Worm (Caenorhabditis elegans) whole organism, early embryonic: Measurements from ENCODE around the gene W10G11.1.

Experiments
- B0310.2 ChIP-seq: sonication (generic microtip); optimal IDR thresholded peaks from 2 replicates; lab custom pipeline; 2016; ENCODE audit warnings: mild to moderate bottlenecking, missing genetic modification characterization, missing compliant biosample characterization
- F13C5.2 ChIP-seq: sonication (generic microtip); optimal IDR thresholded peaks from 2 replicates; lab custom pipeline; 2017; ENCODE audit warnings: mild to moderate bottlenecking, missing genetic modification characterization, inconsistent platforms, missing compliant biosample characterization
- aly-1 ChIP-seq: sonication (generic microtip); optimal IDR thresholded peaks from 2 replicates; lab custom pipeline; 2016; ENCODE audit warnings: missing genetic modification characterization, missing compliant biosample characterization
- ama-1 ChIP-seq: fragments of 150-350 bp; optimal IDR thresholded peaks from 2 replicates; lab custom pipeline; 2014
- ceh-13 ChIP-seq: fragments of 200-800 bp; sonication (Bioruptor generic); optimal IDR thresholded peaks from 2 replicates; lab custom pipeline; 2018; ENCODE audit warnings: mild to moderate bottlenecking, missing genetic modification characterization, missing compliant biosample characterization
- ceh-36 ChIP-seq: sonication (generic microtip); optimal IDR thresholded peaks from 2 replicates; lab custom pipeline; 2016; ENCODE audit warnings: missing genetic modification characterization, inconsistent platforms, missing compliant biosample characterization
- ets-7 ChIP-seq: sonication (generic microtip); optimal IDR thresholded peaks from 2 replicates; lab custom pipeline; 2016; ENCODE audit warnings: missing genotype, missing genetic modification characterization, missing compliant biosample characterization
- flt-1 ChIP-seq: fragments of 200-800 bp; sonication (Bioruptor generic); IDR thresholded peaks from 2 replicates; pipeline ENCODE4 v1.3.6; 2022; ENCODE audit warnings: missing genetic modification characterization, missing compliant biosample characterization
- hmbx-1 ChIP-seq: sonication (generic microtip); optimal IDR thresholded peaks from 2 replicates; lab custom pipeline; 2016; ENCODE audit warnings: mild to moderate bottlenecking, missing genetic modification characterization, missing compliant biosample characterization
- hmg-4 ChIP-seq: fragments of 200-800 bp; sonication (Bioruptor generic); optimal IDR thresholded peaks from 2 replicates; lab custom pipeline; 2018; ENCODE audit warnings: mild to moderate bottlenecking, missing genetic modification characterization, missing compliant biosample characterization
- hnd-1 ChIP-seq: sonication (generic microtip); optimal IDR thresholded peaks from 2 replicates; lab custom pipeline; 2016; ENCODE audit warnings: missing genetic modification characterization, missing compliant biosample characterization
- pes-1 ChIP-seq: fragments of 200-800 bp; sonication (Bioruptor generic); IDR thresholded peaks from 2 replicates; pipeline ENCODE4 v1.3.6; 2022; ENCODE audit warnings: missing genetic modification reagents, missing genetic modification characterization, missing compliant biosample characterization
- scrt-1 ChIP-seq: fragments of 200-800 bp; sonication (Bioruptor generic); IDR thresholded peaks from 2 replicates; pipeline ENCODE4 v1.3.6; 2022; ENCODE audit warnings: missing genetic modification characterization, missing compliant biosample characterization
- sea-1 ChIP-seq: fragments of 200-800 bp; sonication (Bioruptor generic); conservative IDR thresholded peaks from 2 replicates; pipeline ENCODE4 v1.3.6; 2022; ENCODE audit warnings: missing genetic modification characterization, missing compliant biosample characterization
- tbx-11 ChIP-seq: fragments of 200-800 bp; sonication (Bioruptor generic); IDR thresholded peaks from 2 replicates; pipeline ENCODE4 v1.3.6; 2022; ENCODE audit warnings: missing genetic modification characterization, missing compliant biosample characterization
- tbx-37 ChIP-seq: fragments of 200-800 bp; sonication (Bioruptor generic); conservative IDR thresholded peaks from 2 replicates; pipeline ENCODE4 v1.3.6; 2022; ENCODE audit warnings: missing genetic modification reagents, missing genetic modification characterization, missing compliant biosample characterization
- tra-4 ChIP-seq: sonication (generic microtip); optimal IDR thresholded peaks from 2 replicates; lab custom pipeline; 2017; ENCODE audit warnings: missing genetic modification characterization, missing compliant biosample characterization

Gene W10G11.1

ce11 chrII:3578121-3578520 lies 17.6 kb upstream of the W10G11.1 start, which contains the start of gene clec-133:
Gene clec-133, plus strand, starts transcription at chrII:3578421.
- TF ChIP-seq sea-1 (no peak), aly-1 (tag; lab: Kevin White, UChicago) (no peak), hmg-4 (GFP tag; lab: Kevin White, UChicago) (no peak), ama-1 (lab: Kevin White, UChicago) (no peak), flt-1 (GFP tag; lab: Robert Waterston, UW) (no peak), tra-4 (tag; lab: Kevin White, UChicago) (no peak)

DNA sequence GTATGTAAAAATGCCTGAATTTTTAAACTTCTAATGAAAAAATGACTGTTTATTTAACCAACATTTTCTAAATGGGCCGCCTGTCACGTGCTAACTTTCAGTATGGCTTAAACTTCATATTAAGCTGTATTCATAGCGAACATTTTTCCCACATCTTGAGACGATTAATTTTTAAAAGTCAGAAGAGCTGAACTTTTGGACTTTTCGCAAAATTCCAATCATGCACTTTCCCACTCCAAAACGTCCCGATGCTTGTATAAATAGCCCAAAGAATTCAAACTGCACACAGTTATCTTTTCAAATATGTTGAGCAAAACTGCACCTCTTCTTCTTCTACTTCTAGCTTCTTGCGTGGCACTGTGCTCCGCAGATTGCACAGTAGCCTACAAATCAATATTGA lies 16.2 kb upstream of the W10G11.1 start, which contains the start of gene clec-132:
clec-132 (plus strand) TSS at position 301 of the 400 bp plus-strand sequence.
- TF ChIP-seq aly-1 (tag; lab: Kevin White, UChicago), result no peak
- no peak for TF ChIP-seq hmg-4 (GFP tag; lab: Kevin White, UChicago)
- no peak for TF ChIP-seq ama-1 (lab: Kevin White, UChicago)
- no peak for TF ChIP-seq ets-7 (tag; lab: Kevin White, UChicago)
- TF ChIP-seq hnd-1 (tag; lab: Kevin White, UChicago), result no peak
- no peak for TF ChIP-seq tbx-37 (GFP tag; lab: Robert Waterston, UW)
- TF ChIP-seq hmbx-1 (tag; lab: Kevin White, UChicago), result no peak
- TF ChIP-seq scrt-1 (GFP tag; lab: Robert Waterston, UW), result no peak
- no peak for TF ChIP-seq flt-1 (GFP tag; lab: Robert Waterston, UW)
- no peak for TF ChIP-seq F13C5.2 (tag; lab: Kevin White, UChicago)
- TF ChIP-seq B0310.2, result no peak
- TF ChIP-seq sea-1, result no peak
- TF ChIP-seq pes-1, result no peak
- TF ChIP-seq tbx-11 (GFP tag; lab: Robert Waterston, UW), result no peak
- no peak for TF ChIP-seq ceh-36 (tag; lab: Kevin White, UChicago)
- no peak for TF ChIP-seq tra-4 (tag; lab: Kevin White, UChicago)

ce11 chrII:3573255-3573654 lies 12.8 kb upstream of the W10G11.1 start, which contains the start of gene clec-130:
Gene clec-130, plus strand, starts transcription at chrII:3573555.
- TF ChIP-seq ama-1 (lab: Kevin White, UChicago) (no peak), pes-1 (no peak), ceh-13 (no peak), scrt-1 (GFP tag; lab: Robert Waterston, UW) (no peak), tbx-11 (GFP tag; lab: Robert Waterston, UW) (no peak), B0310.2 (no peak), sea-1 (no peak), flt-1 (GFP tag; lab: Robert Waterston, UW) (no peak), aly-1 (tag; lab: Kevin White, UChicago) (no peak), hmbx-1 (tag; lab: Kevin White, UChicago) (no peak), F13C5.2 (tag; lab: Kevin White, UChicago) (no peak), hnd-1 (tag; lab: Kevin White, UChicago) (no peak)

- TF ChIP-seq tbx-37 (GFP tag; lab: Robert Waterston, UW) (no peak), aly-1 (tag; lab: Kevin White, UChicago) (no peak), ceh-36 (tag; lab: Kevin White, UChicago) (no peak), hmg-4 (GFP tag; lab: Kevin White, UChicago) (no peak), scrt-1 (GFP tag; lab: Robert Waterston, UW) (no peak), hmbx-1 (tag; lab: Kevin White, UChicago) (no peak), ama-1 (lab: Kevin White, UChicago) (no peak), tbx-11 (GFP tag; lab: Robert Waterston, UW) (no peak), ets-7 (tag; lab: Kevin White, UChicago) (no peak), pes-1 (no peak), ceh-13 (no peak), F13C5.2 (tag; lab: Kevin White, UChicago) (no peak), flt-1 (GFP tag; lab: Robert Waterston, UW) (no peak), hnd-1 (tag; lab: Kevin White, UChicago) (no peak)
These were observed 10.5 kb upstream of the W10G11.1 start, which contains the start of the genes clec-128 and clec-129 for ce11 chrII:3570927-3571538. Gene clec-128, minus strand, starts transcription at chrII:3571027. Gene clec-129, plus strand, starts transcription at chrII:3571488.

- TF ChIP-seq tbx-37 (GFP tag; lab: Robert Waterston, UW), result no peak
- no peak for TF ChIP-seq hnd-1 (tag; lab: Kevin White, UChicago)
- no peak for TF ChIP-seq ceh-13
- no peak for TF ChIP-seq ets-7 (tag; lab: Kevin White, UChicago)
These were observed 8.6 kb upstream of the W10G11.1 start, which contains the start of gene clec-127 for ce11 chrII:3569118-3569517. Gene clec-127, minus strand, starts transcription at chrII:3569218.

ce11 chrII:3567576-3567975 lies 7.1 kb upstream of the W10G11.1 start:
- TF ChIP-seq aly-1 (tag; lab: Kevin White, UChicago) (peak; percentile 47), ceh-13 (peak; percentile 22), tra-4 (tag; lab: Kevin White, UChicago) (peak; percentile 10), flt-1 (GFP tag; lab: Robert Waterston, UW) (peak; percentile 68), tbx-37 (GFP tag; lab: Robert Waterston, UW) (peak; percentile 52; the same call in 1 of the 2 replicates), sea-1 (peak; percentile 76; the same call in 1 of the 2 replicates), ceh-36 (tag; lab: Kevin White, UChicago) (peak; percentile 82), B0310.2 (peak; percentile 12), hmg-4 (GFP tag; lab: Kevin White, UChicago) (peak; percentile 69), scrt-1 (GFP tag; lab: Robert Waterston, UW) (peak; percentile 86), hnd-1 (tag; lab: Kevin White, UChicago) (peak; percentile 55), tbx-11 (GFP tag; lab: Robert Waterston, UW) (peak; percentile 70), pes-1 (peak; percentile 86)

ce11 chrII:3567066-3567465 lies 6.6 kb upstream of the W10G11.1 start:
- TF ChIP-seq aly-1 (tag; lab: Kevin White, UChicago), result no peak
- no peak for TF ChIP-seq tra-4 (tag; lab: Kevin White, UChicago)
- TF ChIP-seq hmg-4 (GFP tag; lab: Kevin White, UChicago), result no peak
- TF ChIP-seq ama-1 (lab: Kevin White, UChicago), result no peak
- TF ChIP-seq ceh-36 (tag; lab: Kevin White, UChicago), result no peak
- TF ChIP-seq sea-1, result no peak
- no peak for TF ChIP-seq B0310.2
- TF ChIP-seq ceh-13, result no peak
- no peak for TF ChIP-seq scrt-1 (GFP tag; lab: Robert Waterston, UW)
- no peak for TF ChIP-seq hnd-1 (tag; lab: Kevin White, UChicago)
- no peak for TF ChIP-seq F13C5.2 (tag; lab: Kevin White, UChicago)
- no peak for TF ChIP-seq tbx-37 (GFP tag; lab: Robert Waterston, UW)
- no peak for TF ChIP-seq ets-7 (tag; lab: Kevin White, UChicago)
- TF ChIP-seq tbx-11 (GFP tag; lab: Robert Waterston, UW), result no peak
